Worm (Caenorhabditis elegans) whole organism, young adult: ENCODE data around the gene C49C8.8.

Experiments
- C06A6.2 ChIP-seq: fragments of 200-800 bp; sonication (Bioruptor generic); conservative IDR thresholded peaks from 2 replicates; pipeline ENCODE4 v1.3.6; 2022; ENCODE audit warnings: missing genetic modification characterization, missing compliant biosample characterization
- F55B11.4 ChIP-seq: sonication (generic microtip); optimal IDR thresholded peaks from 2 replicates; lab custom pipeline; 2016; ENCODE audit warnings: missing compliant biosample characterization, missing genetic modification characterization, borderline replicate concordance; ENCODE audit not compliant: insufficient read depth
- F57C9.4 ChIP-seq: sonication (generic microtip); optimal IDR thresholded peaks from 2 replicates; lab custom pipeline; 2017; ENCODE audit warnings: mild to moderate bottlenecking, missing genetic modification characterization, missing compliant biosample characterization
- K11D2.4 ChIP-seq: fragments of 200-800 bp; sonication (Bioruptor generic); IDR thresholded peaks from 2 replicates; pipeline ENCODE4 v1.3.6; 2022; ENCODE audit warnings: missing genetic modification reagents, missing genetic modification characterization, missing compliant biosample characterization
- K12H6.12 ChIP-seq: fragments of 200-800 bp; sonication (Bioruptor generic); optimal IDR thresholded peaks from 2 replicates; lab custom pipeline; 2018; ENCODE audit warnings: mild to moderate bottlenecking, missing genetic modification characterization, missing compliant biosample characterization
- Y67H2A.10 ChIP-seq: fragments of 200-800 bp; sonication (Bioruptor generic); conservative IDR thresholded peaks from 2 replicates; pipeline ENCODE4 v1.3.6; 2022; ENCODE audit warnings: missing genetic modification reagents, missing genetic modification characterization, missing compliant biosample characterization
- Y79H2A.3 ChIP-seq: fragments of 200-800 bp; sonication (Bioruptor generic); conservative IDR thresholded peaks from 2 replicates; pipeline ENCODE4 v1.3.6; 2022; ENCODE audit warnings: missing genetic modification reagents, missing genetic modification characterization, missing compliant biosample characterization
- Y95B8A.8 ChIP-seq: fragments of 200-800 bp; sonication (Bioruptor generic); IDR thresholded peaks from 2 replicates; pipeline ENCODE4 v1.3.6; 2022; ENCODE audit warnings: missing genetic modification reagents, missing genetic modification characterization, missing compliant biosample characterization
- attf-5 ChIP-seq: fragments of 200-800 bp; sonication (Bioruptor generic); optimal IDR thresholded peaks from 2 replicates; lab custom pipeline; 2018; ENCODE audit warnings: mild to moderate bottlenecking, missing genetic modification characterization, missing compliant biosample characterization
- cebp-1 ChIP-seq, 2 experiments: fragments of 200-800 bp in 1 of 2; sonication (Bioruptor generic) in 1 of 2; sonication (generic microtip) in 1 of 2; IDR thresholded peaks in 1 of 2; optimal IDR thresholded peaks in 1 of 2; 2 replicates each; pipeline versions ENCODE4 v1.3.6 to Lab custom; 2017 to 2022; ENCODE audit warnings: missing compliant biosample characterization in 2 of 2, missing genetic modification characterization in 2 of 2, mild to moderate bottlenecking in 1 of 2, missing genetic modification reagents in 1 of 2, moderate library complexity in 1 of 2
- ceh-40 ChIP-seq: fragments of 200-800 bp; sonication (Bioruptor generic); IDR thresholded peaks from 2 replicates; pipeline ENCODE4 v1.3.6; 2022; ENCODE audit warnings: missing genetic modification characterization, missing compliant biosample characterization
- chd-7 ChIP-seq: sonication (generic microtip); optimal IDR thresholded peaks from 2 replicates; lab custom pipeline; 2016; ENCODE audit warnings: mild to moderate bottlenecking, missing genetic modification characterization, moderate library complexity, missing compliant biosample characterization
- efl-1 ChIP-seq: fragments of 150-350 bp; optimal IDR thresholded peaks from 2 replicates; lab custom pipeline; 2014; ENCODE audit warnings: missing biosample characterization, missing genetic modification reagents, missing genetic modification characterization
- gei-17 ChIP-seq: fragments of 200-800 bp; sonication (Bioruptor generic); optimal IDR thresholded peaks from 2 replicates; lab custom pipeline; 2018; ENCODE audit warnings: mild to moderate bottlenecking, missing genetic modification characterization, missing compliant biosample characterization
- hmg-1.2 ChIP-seq: fragments of 200-800 bp; sonication (Bioruptor generic); IDR thresholded peaks from 2 replicates; pipeline ENCODE4 v1.3.6; 2022; ENCODE audit warnings: missing genetic modification reagents, missing genetic modification characterization, missing compliant biosample characterization
- hrde-1 ChIP-seq: sonication (generic microtip); optimal IDR thresholded peaks from 2 replicates; lab custom pipeline; 2016; ENCODE audit warnings: missing genetic modification characterization, mild to moderate bottlenecking, missing compliant biosample characterization, moderate library complexity, missing genotype, missing genetic modification reagents, borderline replicate concordance
- hsf-1 ChIP-seq: fragments of 200-800 bp; sonication (Bioruptor generic); IDR thresholded peaks from 2 replicates; pipeline ENCODE4 v1.3.6; 2022; ENCODE audit warnings: missing genetic modification reagents, missing genetic modification characterization, missing compliant biosample characterization
- lag-1 ChIP-seq: fragments of 200-800 bp; sonication (Bioruptor generic); IDR thresholded peaks from 2 replicates; pipeline ENCODE4 v1.3.6; 2022; ENCODE audit warnings: missing genetic modification reagents, missing genetic modification characterization, missing compliant biosample characterization
- let-607 ChIP-seq, 2 experiments: fragments of 200-800 bp in 1 of 2; sonication (Bioruptor generic) in 1 of 2; sonication (generic microtip) in 1 of 2; optimal IDR thresholded peaks; 2 replicates each; lab custom pipeline; 2016 to 2018; ENCODE audit warnings: mild to moderate bottlenecking in 2 of 2, missing compliant biosample characterization in 2 of 2, missing genetic modification characterization in 2 of 2, moderate library complexity in 2 of 2, missing genotype in 1 of 2
- lin-35 ChIP-seq, 3 experiments: fragments of 150-350 bp in 2 of 3; sonication (generic microtip) in 1 of 3; optimal IDR thresholded peaks; 2 replicates each; lab custom pipeline; 2014 to 2018; ENCODE audit warnings: missing biosample characterization in 3 of 3, missing genetic modification characterization in 3 of 3, missing genetic modification reagents in 3 of 3
- madf-3 ChIP-seq: fragments of 200-800 bp; sonication (Bioruptor generic); IDR thresholded peaks from 2 replicates; pipeline ENCODE4 v1.3.6; 2022; ENCODE audit warnings: missing genetic modification reagents, missing genetic modification characterization, missing compliant biosample characterization
- madf-8 ChIP-seq: fragments of 200-800 bp; sonication (Bioruptor generic); conservative IDR thresholded peaks from 2 replicates; pipeline ENCODE4 v1.3.6; 2022; ENCODE audit warnings: missing genetic modification reagents, missing genetic modification characterization, missing compliant biosample characterization
- mcd-1 ChIP-seq: fragments of 200-800 bp; sonication (Bioruptor generic); IDR thresholded peaks from 2 replicates; pipeline ENCODE4 v1.3.6; 2022; ENCODE audit warnings: missing genetic modification reagents, missing genetic modification characterization, missing compliant biosample characterization
- nfyb-1 ChIP-seq: fragments of 200-800 bp; sonication (Bioruptor generic); IDR thresholded peaks from 2 replicates; pipeline ENCODE4 v1.3.6; 2022; ENCODE audit warnings: missing genetic modification reagents, missing genetic modification characterization, missing compliant biosample characterization
- pbrm-1 ChIP-seq: fragments of 200-800 bp; sonication (Bioruptor generic); IDR thresholded peaks from 2 replicates; pipeline ENCODE4 v1.3.6; 2022; ENCODE audit warnings: missing genetic modification reagents, missing genetic modification characterization, missing compliant biosample characterization
- repo-1 ChIP-seq: sonication (generic microtip); optimal IDR thresholded peaks from 2 replicates; lab custom pipeline; 2017; ENCODE audit warnings: mild to moderate bottlenecking, missing genetic modification characterization, missing compliant biosample characterization
- sea-2 ChIP-seq: fragments of 200-800 bp; sonication (Bioruptor generic); IDR thresholded peaks from 2 replicates; pipeline ENCODE4 v1.3.6; 2022; ENCODE audit warnings: missing genetic modification characterization, missing compliant biosample characterization
- snpc-4 ChIP-seq, 5 experiments: fragments of 150-350 bp in 1 of 5; sonication (generic microtip) in 4 of 5; optimal IDR thresholded peaks; 2 replicates each; lab custom pipeline; 2014 to 2018; ENCODE audit warnings: missing genetic modification characterization in 5 of 5, missing biosample characterization in 3 of 5, antibody characterized with exemption in 2 of 5, mild to moderate bottlenecking in 2 of 5, missing compliant biosample characterization in 2 of 5, missing genotype in 2 of 5, moderate library complexity in 2 of 5, missing genetic modification reagents in 1 of 5
- somi-1 ChIP-seq: fragments of 200-800 bp; sonication (Bioruptor generic); optimal IDR thresholded peaks from 2 replicates; lab custom pipeline; 2018; ENCODE audit warnings: mild to moderate bottlenecking, missing genetic modification characterization, missing compliant biosample characterization
- tbp1 ChIP-seq: fragments of 200-800 bp; sonication (Bioruptor generic); optimal IDR thresholded peaks from 2 replicates; lab custom pipeline; 2018; ENCODE audit warnings: mild to moderate bottlenecking, missing genetic modification characterization, missing compliant biosample characterization
- zfh-2 ChIP-seq: fragments of 200-800 bp; sonication (Bioruptor generic); conservative IDR thresholded peaks from 2 replicates; pipeline ENCODE4 v1.3.6; 2022; ENCODE audit warnings: missing genetic modification reagents, missing genetic modification characterization, missing compliant biosample characterization
- ztf-28 ChIP-seq: fragments of 200-800 bp; sonication (Bioruptor generic); IDR thresholded peaks from 2 replicates; pipeline ENCODE4 v1.3.6; 2022; ENCODE audit warnings: missing genetic modification reagents, missing genetic modification characterization, missing compliant biosample characterization
- ztf-6 ChIP-seq: fragments of 200-800 bp; sonication (Bioruptor generic); IDR thresholded peaks from 2 replicates; pipeline ENCODE4 v1.3.6; 2022; ENCODE audit warnings: missing genetic modification reagents, missing genetic modification characterization, missing compliant biosample characterization

C49C8.8 gene

ce11 chrIV:8629609-8630052 lies 22.3 kb upstream of the C49C8.8 start:
- no peak for TF ChIP-seq snpc-4 (GFP tag; optimal IDR thresholded peaks at IDR 0.05; lab: Kevin White, UChicago)
- TF ChIP-seq snpc-4 (tag; optimal IDR thresholded peaks at IDR 0.05; lab: Kevin White, UChicago) = no peak
- TF ChIP-seq C06A6.2 (GFP tag; lab: Robert Waterston, UW) = no peak
- no peak for TF ChIP-seq sea-2 (GFP tag; lab: Robert Waterston, UW)
- peak; percentile 77 for TF ChIP-seq K12H6.12 (tag; lab: Kevin White, UChicago)
- peak; percentile 81 for TF ChIP-seq zfh-2 (GFP tag; lab: Robert Waterston, UW)
- no peak for TF ChIP-seq let-607 (tag; optimal IDR thresholded peaks at IDR 0.05; lab: Kevin White, UChicago)
- TF ChIP-seq attf-5 (GFP tag; lab: Kevin White, UChicago) = peak; percentile 23
- no peak for TF ChIP-seq gei-17 (GFP tag; lab: Kevin White, UChicago)
- no peak for TF ChIP-seq K11D2.4
- no peak for TF ChIP-seq hrde-1 (tag; lab: Kevin White, UChicago)
- TF ChIP-seq cebp-1 (GFP tag; IDR thresholded peaks at IDR 0.05; lab: Robert Waterston, UW) = no peak
- TF ChIP-seq cebp-1 (tag; optimal IDR thresholded peaks at IDR 0.05; lab: Kevin White, UChicago) = peak; percentile 25
- no peak for TF ChIP-seq efl-1 (GFP tag; lab: Kevin White, UChicago)
- peak; percentile 4 for TF ChIP-seq somi-1 (GFP tag; lab: Kevin White, UChicago)
- TF ChIP-seq hsf-1 (GFP tag; lab: Robert Waterston, UW) = no peak
- TF ChIP-seq mcd-1 = 0 out of 2 replicates have a peak, but pooled peaks have one; percentile 21
- no peak for TF ChIP-seq madf-3 (GFP tag; lab: Robert Waterston, UW)
- peak; percentile 53 for TF ChIP-seq chd-7 (tag; lab: Kevin White, UChicago)
- no peak for TF ChIP-seq ceh-40 (GFP tag; lab: Robert Waterston, UW)
- TF ChIP-seq hmg-1.2 (GFP tag; lab: Robert Waterston, UW) = peak; percentile 58; the same call in 1 of the 2 replicates
- no peak for TF ChIP-seq tbp1 (GFP tag; lab: Kevin White, UChicago)
- TF ChIP-seq lin-35 (GFP tag; optimal IDR thresholded peaks at IDR 0.05; lab: Kevin White, UChicago) = peak in 1 of 3 experiments; percentile 73

ce11 chrIV:8630243-8630642 lies 21.7 kb upstream of the C49C8.8 start:
- TF ChIP-seq lag-1 (GFP tag; lab: Robert Waterston, UW) (no peak), F55B11.4 (tag; lab: Kevin White, UChicago) (no peak), Y79H2A.3 (GFP tag; lab: Robert Waterston, UW) (no peak), ztf-6 (GFP tag; lab: Robert Waterston, UW) (no peak), nfyb-1 (GFP tag; lab: Robert Waterston, UW) (no peak)

ce11 chrIV:8631033-8631432 lies 20.9 kb upstream of the C49C8.8 start, which contains the start of gene dgk-4:
TSS of gene dgk-4 (plus strand) at chrIV:8631333.
- no peak for TF ChIP-seq madf-8 (GFP tag; lab: Robert Waterston, UW)
- no peak for TF ChIP-seq pbrm-1 (GFP tag; lab: Robert Waterston, UW)
- no peak for TF ChIP-seq let-607 (tag; optimal IDR thresholded peaks at IDR 0.05; lab: Kevin White, UChicago)
- TF ChIP-seq F57C9.4 (tag; lab: Kevin White, UChicago) = no peak
- no peak for TF ChIP-seq Y95B8A.8 (GFP tag; lab: Robert Waterston, UW)
- TF ChIP-seq efl-1 (GFP tag; lab: Kevin White, UChicago) = no peak
- no peak for TF ChIP-seq hmg-1.2 (GFP tag; lab: Robert Waterston, UW)
- TF ChIP-seq ztf-28 (GFP tag; lab: Robert Waterston, UW) = no peak
- TF ChIP-seq repo-1 (tag; lab: Kevin White, UChicago) = no peak
- TF ChIP-seq Y67H2A.10 = no peak
- TF ChIP-seq gei-17 (GFP tag; lab: Kevin White, UChicago) = no peak
- no peak for TF ChIP-seq C06A6.2 (GFP tag; lab: Robert Waterston, UW)
